Fruit fly (Drosophila melanogaster): ENCODE measurements around the gene Lim1.
A peak's percentile ranks its signal among the peaks of the same experiment; 100 is the strongest.

Lim1 gene

DNA sequence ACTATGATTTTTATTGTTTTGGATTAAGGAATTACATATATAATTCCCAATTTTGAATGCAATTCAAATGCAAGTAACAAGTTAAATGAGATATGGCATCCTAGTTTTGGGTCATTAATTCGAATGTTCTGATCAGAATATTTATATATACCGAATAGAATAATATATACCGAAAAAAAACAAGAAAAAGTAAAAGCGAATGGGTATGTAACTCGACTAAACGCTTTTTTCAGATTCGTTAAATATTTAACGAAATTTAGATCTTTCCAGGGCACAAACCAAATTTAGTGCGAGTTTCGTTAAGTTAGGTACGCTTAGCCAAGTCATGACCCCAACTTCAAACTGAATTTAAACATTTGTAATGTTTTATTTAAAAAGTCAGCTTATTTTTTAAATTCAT lies 84.1 kb downstream of the Lim1 start:
- TF ChIP-seq Pif1B (GFP tag; optimal IDR thresholded peaks at IDR 0.05) = no peak
- TF ChIP-seq D1 (tag; optimal IDR thresholded peaks at IDR 0.05) = no peak
- TF ChIP-seq CG8159 (tag; optimal IDR thresholded peaks at IDR 0.05) = no peak
- 0 out of 3 replicates have a peak, but pooled peaks have one; percentile 23 for TF ChIP-seq CG4496 (GFP tag; IDR thresholded peaks at IDR 0.05)

- no peak for TF ChIP-seq rn (GFP tag; IDR thresholded peaks at IDR 0.05)
- TF ChIP-seq CG15710 (tag; optimal IDR thresholded peaks at IDR 0.05) = peak; percentile 5
- no peak for TF ChIP-seq gl (tag; optimal IDR thresholded peaks at IDR 0.05)
Measured at dm6 chrX:8720213-8720612, 85.4 kb downstream of the Lim1 start, which contains the start of gene CG1789. CG1789 (plus strand) TSS chrX:8720520.

dm6 chrX:8714064-8715046 lies 91.2 kb downstream of the Lim1 start, which contains the start of the genes CG2004 and CG1785:
CG2004 (minus strand) TSS chrX:8714924.
CG1785 (plus strand) TSS chrX:8714936.
- TF ChIP-seq CG9948 (tag; optimal IDR thresholded peaks at IDR 0.05) = peak; percentile 79
- peak; percentile 91 for TF ChIP-seq Ets98B (GFP tag; IDR thresholded peaks at IDR 0.05)
- peak; percentile 73 for TF ChIP-seq CG34367 (tag; optimal IDR thresholded peaks at IDR 0.05)
- TF ChIP-seq gl (tag; optimal IDR thresholded peaks at IDR 0.05) = peak; percentile 69
- peak; percentile 84 for TF ChIP-seq Pif1A (GFP tag; optimal IDR thresholded peaks at IDR 0.05)
- peak; percentile 83 for TF ChIP-seq Snoo (tag; optimal IDR thresholded peaks at IDR 0.05)
- TF ChIP-seq fd96Ca (GFP tag; IDR thresholded peaks at IDR 0.05) = peak; percentile 96
- peak; percentile 11 for TF ChIP-seq EcR (GFP tag; optimal IDR thresholded peaks at IDR 0.05)
- TF ChIP-seq CG8159 (tag; optimal IDR thresholded peaks at IDR 0.05) = peak; percentile 82
- peak; percentile 77 for TF ChIP-seq CG8301 (tag; optimal IDR thresholded peaks at IDR 0.05)
- TF ChIP-seq CG15710 (tag; optimal IDR thresholded peaks at IDR 0.05) = peak; percentile 85
- peak; percentile 94 for TF ChIP-seq CG4496 (GFP tag; IDR thresholded peaks at IDR 0.05)
- TF ChIP-seq rn (GFP tag; IDR thresholded peaks at IDR 0.05) = peak; percentile 87
- TF ChIP-seq CG17806 (tag; optimal IDR thresholded peaks at IDR 0.05) = peak; percentile 82
- TF ChIP-seq CG14655 (GFP tag; optimal IDR thresholded peaks at IDR 0.05) = peak; percentile 35
- TF ChIP-seq CG10348 (GFP tag; IDR thresholded peaks at IDR 0.05) = peak; percentile 65
- TF ChIP-seq CG32121 (GFP tag; IDR thresholded peaks at IDR 0.05) = peak; percentile 87
- TF ChIP-seq CG13204 (GFP tag; optimal IDR thresholded peaks at IDR 0.05) = no peak
- TF ChIP-seq D1 (tag; optimal IDR thresholded peaks at IDR 0.05) = no peak
- TF ChIP-seq CG12605 (GFP tag; IDR thresholded peaks at IDR 0.05) = peak; percentile 75
- TF ChIP-seq Pif1B (GFP tag; optimal IDR thresholded peaks at IDR 0.05) = no peak

- TF ChIP-seq gl (tag; optimal IDR thresholded peaks at IDR 0.05) (peak; percentile 89), CG12605 (GFP tag; IDR thresholded peaks at IDR 0.05) (peak; percentile 97), CG17806 (tag; optimal IDR thresholded peaks at IDR 0.05) (peak; percentile 93), Snoo (tag; optimal IDR thresholded peaks at IDR 0.05) (peak; percentile 99), CG10348 (GFP tag; IDR thresholded peaks at IDR 0.05) (peak; percentile 94), CG8159 (tag; optimal IDR thresholded peaks at IDR 0.05) (peak; percentile 91), CG4496 (GFP tag; IDR thresholded peaks at IDR 0.05) (peak; percentile 99), Pif1A (GFP tag; optimal IDR thresholded peaks at IDR 0.05) (peak; percentile 97), CG15710 (tag; optimal IDR thresholded peaks at IDR 0.05) (peak; percentile 93), fd96Ca (GFP tag; IDR thresholded peaks at IDR 0.05) (peak; percentile 99), CG32121 (GFP tag; IDR thresholded peaks at IDR 0.05) (peak; percentile 98), CG9948 (tag; optimal IDR thresholded peaks at IDR 0.05) (peak; percentile 91), CG34367 (tag; optimal IDR thresholded peaks at IDR 0.05) (peak; percentile 94), CG13204 (GFP tag; optimal IDR thresholded peaks at IDR 0.05) (peak; percentile 82), Pif1B (GFP tag; optimal IDR thresholded peaks at IDR 0.05) (peak; percentile 94), rn (GFP tag; IDR thresholded peaks at IDR 0.05) (peak; percentile 98), Ets98B (GFP tag; IDR thresholded peaks at IDR 0.05) (peak; percentile 99), CG14655 (GFP tag; optimal IDR thresholded peaks at IDR 0.05) (peak; percentile 96), D1 (tag; optimal IDR thresholded peaks at IDR 0.05) (peak; percentile 54), EcR (GFP tag; optimal IDR thresholded peaks at IDR 0.05) (peak; percentile 17), CG8301 (tag; optimal IDR thresholded peaks at IDR 0.05) (peak; percentile 96)
Measured at dm6 chrX:8709234-8709843, 96.3 kb downstream of the Lim1 start, which contains the start of gene Hexo2. Hexo2 (plus strand) TSS chrX:8709652.
